Fruit fly (Drosophila melanogaster) whole organism, embryonic: ENCODE data around the gene CG43402.
A peak's percentile ranks its signal among the peaks of the same experiment; 100 is the strongest.

ENCODE experiments used
- Abd-B ChIP-seq: fragments of 200-800 bp; sonication (Bioruptor generic); optimal IDR thresholded peaks from 2 replicates; lab custom pipeline; 2018; ENCODE audit warnings: missing biosample characterization, mild to moderate bottlenecking, missing genetic modification characterization, moderate library complexity
- Ada2b ChIP-seq: fragments of 200-800 bp; sonication (Bioruptor generic); IDR thresholded peaks from 2 replicates; pipeline ENCODE4 v1.3.6; 2022; ENCODE audit warnings: missing biosample characterization, missing genetic modification characterization
- Asciz ChIP-seq: fragments of 200-800 bp; sonication (Bioruptor generic); optimal IDR thresholded peaks from 2 replicates; lab custom pipeline; 2017; ENCODE audit warnings: missing biosample characterization, mild to moderate bottlenecking, missing genetic modification characterization, missing genetic modification reagents
- Bgb ChIP-seq: fragments of 200-800 bp; sonication (Bioruptor generic); IDR thresholded peaks from 2 replicates; pipeline ENCODE4 v1.3.6; 2022; ENCODE audit warnings: missing biosample characterization, missing genetic modification characterization; ENCODE audit not compliant: partially characterized antibody
- C15 ChIP-seq: fragments of 200-800 bp; sonication (Bioruptor generic); IDR thresholded peaks from 3 replicates; pipeline ENCODE4 v1.3.6; 2022; ENCODE audit warnings: missing biosample characterization, missing genetic modification characterization
- CG13624 ChIP-seq: fragments of 200-800 bp; sonication (Bioruptor generic); optimal IDR thresholded peaks from 2 replicates; lab custom pipeline; 2016; ENCODE audit warnings: missing biosample characterization, missing genetic modification characterization
- CG15011 ChIP-seq: fragments of 200-800 bp; sonication (Bioruptor generic); optimal IDR thresholded peaks from 3 replicates; lab custom pipeline; 2018; ENCODE audit warnings: missing biosample characterization, mild to moderate bottlenecking, missing genetic modification characterization
- CG1529 ChIP-seq: fragments of 200-800 bp; sonication (Bioruptor generic); optimal IDR thresholded peaks from 3 replicates; lab custom pipeline; 2018; ENCODE audit warnings: missing biosample characterization, missing genetic modification characterization
- CG15601 ChIP-seq: fragments of 200-800 bp; sonication (Bioruptor generic); optimal IDR thresholded peaks from 3 replicates; lab custom pipeline; 2019; ENCODE audit warnings: missing biosample characterization, mild to moderate bottlenecking, missing genetic modification characterization, moderate library complexity
- CG1792 ChIP-seq: fragments of 200-800 bp; sonication (Bioruptor generic); optimal IDR thresholded peaks from 2 replicates; lab custom pipeline; 2016; ENCODE audit warnings: missing biosample characterization, missing genetic modification characterization
- CG3281 ChIP-seq: fragments of 200-800 bp; sonication (Bioruptor generic); optimal IDR thresholded peaks from 3 replicates; lab custom pipeline; 2017; ENCODE audit warnings: missing biosample characterization, mild to moderate bottlenecking, missing genetic modification characterization
- CG6689 ChIP-seq: fragments of 200-800 bp; sonication (Bioruptor generic); IDR thresholded peaks from 2 replicates; pipeline ENCODE4 v1.3.6; 2022; ENCODE audit warnings: missing biosample characterization, missing genetic modification characterization
- CG6813 ChIP-seq: fragments of 200-800 bp; sonication (Bioruptor generic); optimal IDR thresholded peaks from 2 replicates; lab custom pipeline; 2017; ENCODE audit warnings: missing biosample characterization, missing genetic modification characterization, mild to moderate bottlenecking, moderate library complexity, missing genetic modification reagents
- CG7839 ChIP-seq: fragments of 200-800 bp; sonication (Bioruptor generic); optimal IDR thresholded peaks from 3 replicates; lab custom pipeline; 2018; ENCODE audit warnings: missing biosample characterization, mild to moderate bottlenecking, missing genetic modification characterization, moderate library complexity
- CG9727 ChIP-seq: fragments of 200-800 bp; sonication (Bioruptor generic); optimal IDR thresholded peaks from 3 replicates; lab custom pipeline; 2017; ENCODE audit warnings: missing biosample characterization, mild to moderate bottlenecking, missing genetic modification characterization
- CG9797 ChIP-seq: fragments of 200-800 bp; sonication (Bioruptor generic); optimal IDR thresholded peaks from 3 replicates; lab custom pipeline; 2018; ENCODE audit warnings: missing biosample characterization, mild to moderate bottlenecking, missing genetic modification characterization
- CG9876 ChIP-seq: fragments of 200-800 bp; sonication (Bioruptor generic); optimal IDR thresholded peaks from 2 replicates; lab custom pipeline; 2016; ENCODE audit warnings: missing biosample characterization, missing genetic modification characterization
- CoRest ChIP-seq: fragments of 200-800 bp; sonication (Bioruptor generic); optimal IDR thresholded peaks from 3 replicates; lab custom pipeline; 2018; ENCODE audit warnings: missing biosample characterization, mild to moderate bottlenecking, missing genetic modification characterization, moderate library complexity
- Dll ChIP-seq: fragments of 200-800 bp; sonication (Bioruptor generic); IDR thresholded peaks from 4 replicates; pipeline ENCODE4 v1.3.6; 2022; ENCODE audit warnings: missing biosample characterization, missing genetic modification characterization; ENCODE audit not compliant: partially characterized antibody
- Dref ChIP-seq: fragments of 200-800 bp; sonication (Bioruptor generic); IDR thresholded peaks from 2 replicates; pipeline ENCODE4 v1.3.6; 2022; ENCODE audit warnings: missing biosample characterization, missing genetic modification characterization
- Eip74EF ChIP-seq, 2 experiments: fragments of 200-800 bp in 1 of 2; fragments of >200 bp in 1 of 2; sonication (Bioruptor generic) in 1 of 2; optimal IDR thresholded peaks; 2 replicates each; lab custom pipeline; 2017 to 2019; ENCODE audit warnings: missing biosample characterization in 2 of 2, missing genetic modification characterization in 2 of 2, mild to moderate bottlenecking in 1 of 2, moderate library complexity in 1 of 2
- Elba2 ChIP-seq: fragments of 200-800 bp; sonication (Bioruptor generic); optimal IDR thresholded peaks from 3 replicates; lab custom pipeline; 2016; ENCODE audit warnings: missing biosample characterization, missing genetic modification characterization
- Fer1 ChIP-seq: fragments of 200-800 bp; sonication (Bioruptor generic); optimal IDR thresholded peaks from 2 replicates; lab custom pipeline; 2017; ENCODE audit warnings: missing biosample characterization, mild to moderate bottlenecking, missing genetic modification characterization
- HLH3B ChIP-seq: fragments of 200-800 bp; sonication (Bioruptor generic); IDR thresholded peaks from 2 replicates; pipeline ENCODE4 v1.3.6; 2022; ENCODE audit warnings: missing biosample characterization, missing genetic modification characterization
- MESR4 ChIP-seq: fragments of 200-800 bp; sonication (Bioruptor generic); optimal IDR thresholded peaks from 2 replicates; lab custom pipeline; 2018; ENCODE audit warnings: missing biosample characterization, mild to moderate bottlenecking, missing genetic modification characterization, moderate library complexity
- MTF-1 ChIP-seq: fragments of 200-800 bp; sonication (Bioruptor generic); optimal IDR thresholded peaks from 2 replicates; lab custom pipeline; 2018; ENCODE audit warnings: missing biosample characterization, mild to moderate bottlenecking, missing genetic modification characterization, borderline replicate concordance
- Rfx ChIP-seq: fragments of 200-800 bp; sonication (Bioruptor generic); IDR thresholded peaks from 2 replicates; pipeline ENCODE4 v1.3.6; 2022; ENCODE audit warnings: missing biosample characterization, missing genetic modification characterization
- Stat92E ChIP-seq, 3 experiments: fragments of >200 bp in 2 of 3; fragments of 200-800 bp in 1 of 3; sonication (Bioruptor generic) in 1 of 3; optimal IDR thresholded peaks; 2 replicates each; lab custom pipeline; 2017 to 2019; ENCODE audit warnings: missing biosample characterization in 3 of 3, missing genetic modification characterization in 3 of 3, mild to moderate bottlenecking in 1 of 3, moderate library complexity in 1 of 3
- Tbp ChIP-seq: fragments of >200 bp; optimal IDR thresholded peaks from 2 replicates; lab custom pipeline; 2018; ENCODE audit warnings: missing biosample characterization, missing genetic modification characterization
- amos ChIP-seq: fragments of 200-800 bp; sonication (Bioruptor generic); IDR thresholded peaks from 2 replicates; pipeline ENCODE4 v1.3.6; 2022; ENCODE audit warnings: missing biosample characterization, missing genetic modification characterization; ENCODE audit not compliant: partially characterized antibody
- az2 ChIP-seq: fragments of 200-800 bp; sonication (Bioruptor generic); optimal IDR thresholded peaks from 3 replicates; lab custom pipeline; 2016; ENCODE audit warnings: missing biosample characterization, missing genetic modification characterization
- cas ChIP-seq: fragments of 200-800 bp; sonication (Bioruptor generic); IDR thresholded peaks from 2 replicates; pipeline ENCODE4 v1.3.6; 2022; ENCODE audit warnings: missing biosample characterization, missing genetic modification characterization
- corto ChIP-seq: fragments of 200-800 bp; sonication (Bioruptor generic); optimal IDR thresholded peaks from 2 replicates; lab custom pipeline; 2016; ENCODE audit warnings: missing biosample characterization, mild to moderate bottlenecking, missing genetic modification characterization, moderate library complexity
- da ChIP-seq: fragments of 200-800 bp; sonication (Bioruptor generic); optimal IDR thresholded peaks from 2 replicates; lab custom pipeline; 2016; ENCODE audit warnings: missing biosample characterization, missing genetic modification characterization
- dan ChIP-seq: fragments of 200-800 bp; sonication (Bioruptor generic); IDR thresholded peaks from 2 replicates; pipeline ENCODE4 v1.3.6; 2022; ENCODE audit warnings: missing biosample characterization, missing genetic modification characterization
- dimm ChIP-seq: fragments of 200-800 bp; sonication (Bioruptor generic); IDR thresholded peaks from 2 replicates; pipeline ENCODE4 v1.3.6; 2022; ENCODE audit warnings: missing biosample characterization, missing genetic modification characterization
- dm ChIP-seq: fragments of 200-800 bp; sonication (Bioruptor generic); optimal IDR thresholded peaks from 3 replicates; lab custom pipeline; 2016; ENCODE audit warnings: missing biosample characterization, missing genetic modification characterization
- exex ChIP-seq: fragments of 200-800 bp; sonication (Bioruptor generic); optimal IDR thresholded peaks from 4 replicates; lab custom pipeline; 2018; ENCODE audit warnings: missing biosample characterization, mild to moderate bottlenecking, missing genetic modification characterization, moderate library complexity
- fd96Cb ChIP-seq: fragments of 200-800 bp; sonication (Bioruptor generic); optimal IDR thresholded peaks from 2 replicates; lab custom pipeline; 2018; ENCODE audit warnings: missing biosample characterization, mild to moderate bottlenecking, missing genetic modification characterization, moderate library complexity
- gem ChIP-seq: fragments of 200-800 bp; sonication (Bioruptor generic); optimal IDR thresholded peaks from 2 replicates; lab custom pipeline; 2019; ENCODE audit warnings: missing biosample characterization, mild to moderate bottlenecking, missing genetic modification characterization, moderate library complexity
- gro ChIP-seq: fragments of 200-800 bp; sonication (Bioruptor generic); optimal IDR thresholded peaks from 2 replicates; lab custom pipeline; 2016; ENCODE audit warnings: missing biosample characterization, missing genetic modification characterization
- hb ChIP-seq: fragments of 200-800 bp; sonication (Bioruptor generic); IDR thresholded peaks from 3 replicates; pipeline ENCODE4 v1.3.6; 2022; ENCODE audit warnings: missing biosample characterization, missing genetic modification characterization; ENCODE audit not compliant: partially characterized antibody
- lov ChIP-seq, 2 experiments: fragments of 200-800 bp in 1 of 2; fragments of >200 bp in 1 of 2; sonication (Bioruptor generic) in 1 of 2; IDR thresholded peaks in 1 of 2; optimal IDR thresholded peaks in 1 of 2; 2 replicates in 1 of 2; 3 replicates in 1 of 2; pipeline versions ENCODE4 v1.3.6 to Lab custom; 2017 to 2022; ENCODE audit warnings: missing biosample characterization in 1 of 2, missing genetic modification characterization in 1 of 2
- nmo ChIP-seq: fragments of 200-800 bp; sonication (Bioruptor generic); optimal IDR thresholded peaks from 2 replicates; lab custom pipeline; 2018; ENCODE audit warnings: missing biosample characterization, mild to moderate bottlenecking, missing genetic modification characterization, moderate library complexity
- ro ChIP-seq: fragments of 200-800 bp; sonication (Bioruptor generic); IDR thresholded peaks from 2 replicates; pipeline ENCODE4 v1.3.6; 2022; ENCODE audit warnings: missing biosample characterization, missing genetic modification characterization
- shn ChIP-seq: fragments of 200-800 bp; sonication (Bioruptor generic); optimal IDR thresholded peaks from 3 replicates; lab custom pipeline; 2016; ENCODE audit warnings: missing biosample characterization, missing genetic modification characterization
- sima ChIP-seq: fragments of 200-800 bp; sonication (Bioruptor generic); optimal IDR thresholded peaks from 2 replicates; lab custom pipeline; 2016; ENCODE audit warnings: missing biosample characterization, missing genetic modification characterization
- slp2 ChIP-seq: fragments of 200-800 bp; sonication (Bioruptor generic); optimal IDR thresholded peaks from 2 replicates; lab custom pipeline; 2016; ENCODE audit warnings: missing biosample characterization, missing genetic modification characterization
- usp ChIP-seq: fragments of >200 bp; optimal IDR thresholded peaks from 2 replicates; lab custom pipeline; 2017; ENCODE audit warnings: missing biosample characterization, missing genetic modification characterization
- zen ChIP-seq: fragments of 200-800 bp; sonication (Bioruptor generic); optimal IDR thresholded peaks from 3 replicates; lab custom pipeline; 2018; ENCODE audit warnings: missing biosample characterization, mild to moderate bottlenecking, missing genetic modification characterization, moderate library complexity

The CG43402 gene

DNA sequence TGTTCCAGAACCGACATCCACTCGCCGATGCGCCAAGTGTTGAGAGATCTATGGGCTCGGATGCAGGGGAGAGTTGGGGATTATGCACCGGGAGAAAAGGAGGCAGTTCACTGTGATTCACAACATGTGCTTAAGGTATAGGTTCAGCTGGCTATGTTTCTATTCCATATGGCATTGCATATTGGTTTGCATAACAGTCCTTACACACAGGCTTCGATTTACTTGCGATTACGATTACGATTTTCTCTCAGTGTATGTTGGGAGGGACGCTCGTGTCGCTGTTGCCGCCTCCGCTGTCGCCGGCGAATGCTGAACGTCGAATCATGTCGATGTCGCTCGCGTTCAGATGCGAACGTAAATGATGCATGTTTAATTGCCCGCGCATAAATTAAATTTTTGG, 8.7 kb upstream of the CG43402 start (continued):
- TF ChIP-seq hb (GFP tag; lab: Robert Waterston, UW): no peak
- peak; percentile 86 for TF ChIP-seq shn (GFP tag; lab: Kevin White, UChicago)
- peak; percentile 80 for TF ChIP-seq CG15011 (GFP tag; lab: Kevin White, UChicago)
- no peak for TF ChIP-seq nmo
- TF ChIP-seq Bgb (GFP tag; lab: Robert Waterston, UW): no peak
- TF ChIP-seq MTF-1 (GFP tag; lab: Kevin White, UChicago): peak; percentile 88
- TF ChIP-seq CG1792 (GFP tag; lab: Kevin White, UChicago): no peak
- no peak for TF ChIP-seq usp (GFP tag; lab: Kevin White, UChicago)
- no peak for TF ChIP-seq dm (GFP tag; lab: Kevin White, UChicago)
- TF ChIP-seq Ada2b: no peak
- no peak for TF ChIP-seq da (GFP tag; lab: Kevin White, UChicago)
- TF ChIP-seq HLH3B: peak; percentile 71
- TF ChIP-seq CoRest: peak; percentile 66
- TF ChIP-seq slp2 (GFP tag; lab: Kevin White, UChicago): peak; percentile 96
- peak; percentile 90 for TF ChIP-seq dimm
- no peak for TF ChIP-seq corto (GFP tag; lab: Kevin White, UChicago)
- TF ChIP-seq Tbp (GFP tag; lab: Kevin White, UChicago): no peak
- TF ChIP-seq Fer1 (GFP tag; lab: Kevin White, UChicago): peak; percentile 84
- TF ChIP-seq gro (GFP tag; lab: Kevin White, UChicago): no peak
- peak; percentile 88 for TF ChIP-seq CG6813
- TF ChIP-seq Asciz: peak; percentile 92
- peak; percentile 94 for TF ChIP-seq gem (tag; lab: Kevin White, UChicago)
- TF ChIP-seq amos (GFP tag; lab: Robert Waterston, UW): no peak
- peak; percentile 33 for TF ChIP-seq exex (tag; lab: Kevin White, UChicago)
- TF ChIP-seq C15: peak; percentile 87
- peak; percentile 90 for TF ChIP-seq dan
- peak; percentile 62 for TF ChIP-seq az2
- no peak for TF ChIP-seq Dll (GFP tag; lab: Robert Waterston, UW)
- no peak for TF ChIP-seq Elba2 (GFP tag; lab: Kevin White, UChicago)
- no peak for TF ChIP-seq CG13624
- no peak for TF ChIP-seq Stat92E (GFP tag; optimal IDR thresholded peaks at IDR 0.05; lab: Kevin White, UChicago)
- TF ChIP-seq Dref (GFP tag; lab: Robert Waterston, UW): no peak
- no peak for TF ChIP-seq lov (optimal IDR thresholded peaks at IDR 0.05; lab: Kevin White, UChicago)
- peak; percentile 94 for TF ChIP-seq lov (GFP tag; IDR thresholded peaks at IDR 0.05; lab: Robert Waterston, UW)
- TF ChIP-seq CG9727 (GFP tag; lab: Kevin White, UChicago): no peak
- TF ChIP-seq CG7839: peak; percentile 69
- TF ChIP-seq Abd-B (GFP tag; lab: Kevin White, UChicago): peak; percentile 40
- no peak for TF ChIP-seq Rfx (GFP tag; lab: Robert Waterston, UW)
- TF ChIP-seq CG3281 (GFP tag; lab: Kevin White, UChicago): peak; percentile 65
- no peak for TF ChIP-seq Eip74EF (GFP tag; optimal IDR thresholded peaks at IDR 0.05; lab: Kevin White, UChicago)
- TF ChIP-seq zen (tag; lab: Kevin White, UChicago): peak; percentile 86
- no peak for TF ChIP-seq CG15601 (tag; lab: Kevin White, UChicago)
- TF ChIP-seq CG9876 (GFP tag; lab: Kevin White, UChicago): peak; percentile 89
- peak; percentile 94 for TF ChIP-seq CG6689
- no peak for TF ChIP-seq cas
- peak; percentile 36 for TF ChIP-seq MESR4 (GFP tag; lab: Kevin White, UChicago)
- peak; percentile 16 for TF ChIP-seq CG9797 (GFP tag; lab: Kevin White, UChicago)
- TF ChIP-seq ro: no peak
- no peak for TF ChIP-seq sima (GFP tag; lab: Kevin White, UChicago)
- peak; percentile 94 for TF ChIP-seq CG1529 (GFP tag; lab: Kevin White, UChicago)
- peak; percentile 93 for TF ChIP-seq fd96Cb (tag; lab: Kevin White, UChicago)
